Fruit fly (Drosophila melanogaster): ENCODE data around the gene mRpL9.

mRpL9 gene

DNA sequence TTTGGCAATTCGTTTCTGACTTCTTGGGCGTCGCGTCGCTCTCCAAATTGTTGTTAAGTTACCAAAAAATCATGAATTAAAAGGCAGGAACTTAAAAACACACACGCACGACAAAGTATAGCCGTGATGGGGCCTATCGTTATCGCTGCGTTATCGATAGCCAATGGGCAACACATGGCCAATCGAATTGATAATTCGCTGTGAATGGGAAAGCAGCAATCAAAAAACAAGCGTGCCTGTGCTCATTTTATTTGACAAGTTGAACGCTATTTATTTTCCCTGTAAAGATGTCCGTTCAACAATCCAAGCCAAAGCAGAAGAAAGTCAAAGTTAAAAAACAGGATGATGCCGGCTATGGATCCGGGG lies 15.5 kb downstream of the mRpL9 start, which contains the start of the genes Surf4 and CG31301:
Gene Surf4 (minus strand): TSS at position 159 of the 366 bp plus-strand sequence.
Gene CG31301 (plus strand): TSS at position 188 of the 366 bp plus-strand sequence.
- no peak for TF ChIP-seq CG4496 (GFP tag; IDR thresholded peaks at IDR 0.05)
- no peak for TF ChIP-seq rn (GFP tag; IDR thresholded peaks at IDR 0.05)
- no peak for TF ChIP-seq fd96Ca (GFP tag; IDR thresholded peaks at IDR 0.05)
- TF ChIP-seq CG15710 (tag; optimal IDR thresholded peaks at IDR 0.05), result no peak
- no peak for TF ChIP-seq CG9948 (tag; optimal IDR thresholded peaks at IDR 0.05)
- no peak for TF ChIP-seq EcR (GFP tag; optimal IDR thresholded peaks at IDR 0.05)
- no peak for TF ChIP-seq gl (tag; optimal IDR thresholded peaks at IDR 0.05)

DNA sequence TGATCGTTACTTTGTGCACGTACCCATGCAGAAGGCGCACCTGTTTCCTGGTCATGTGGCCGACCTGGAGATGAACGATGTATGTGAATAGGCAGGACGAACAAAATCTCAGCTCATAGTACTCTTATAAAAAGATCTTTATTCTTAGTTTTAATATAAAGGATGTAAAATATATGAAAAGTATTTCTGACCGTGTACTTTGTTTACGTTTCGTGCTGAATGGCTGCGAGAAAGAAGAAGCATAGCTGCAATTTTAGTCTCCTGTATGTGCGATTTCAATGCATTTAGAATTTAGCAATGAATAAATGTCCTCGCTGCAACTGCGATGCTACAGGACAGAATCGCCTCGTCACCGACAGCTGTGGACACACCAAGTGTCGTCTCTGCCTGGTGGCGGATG lies 17.3 kb downstream of the mRpL9 start, which contains the start of the genes CG42726 and CG42727:
Gene CG42726 (plus strand): TSS at position 227 of the 400 bp plus-strand sequence.
Gene CG42727 (plus strand): TSS at position 227 of the 400 bp plus-strand sequence.
- no peak for TF ChIP-seq gl (tag; optimal IDR thresholded peaks at IDR 0.05)
- TF ChIP-seq CG17806 (tag; optimal IDR thresholded peaks at IDR 0.05), result peak; percentile 39
- TF ChIP-seq Snoo (tag; optimal IDR thresholded peaks at IDR 0.05), result peak; percentile 44
- no peak for TF ChIP-seq CG10348 (GFP tag; IDR thresholded peaks at IDR 0.05)
- TF ChIP-seq CG9948 (tag; optimal IDR thresholded peaks at IDR 0.05), result peak; percentile 17
- TF ChIP-seq rn (GFP tag; IDR thresholded peaks at IDR 0.05), result no peak
- no peak for TF ChIP-seq CG14655 (GFP tag; optimal IDR thresholded peaks at IDR 0.05)
- no peak for TF ChIP-seq CG13204 (GFP tag; optimal IDR thresholded peaks at IDR 0.05)
- no peak for TF ChIP-seq Pif1A (GFP tag; optimal IDR thresholded peaks at IDR 0.05)
- peak; percentile 49 for TF ChIP-seq CG15710 (tag; optimal IDR thresholded peaks at IDR 0.05)
- TF ChIP-seq CG34367 (tag; optimal IDR thresholded peaks at IDR 0.05), result peak; percentile 4
- TF ChIP-seq D1 (tag; optimal IDR thresholded peaks at IDR 0.05), result no peak
- no peak for TF ChIP-seq CG12605 (GFP tag; IDR thresholded peaks at IDR 0.05)
- TF ChIP-seq CG8301 (tag; optimal IDR thresholded peaks at IDR 0.05), result no peak
- TF ChIP-seq Pif1B (GFP tag; optimal IDR thresholded peaks at IDR 0.05), result no peak
- TF ChIP-seq CG4496 (GFP tag; IDR thresholded peaks at IDR 0.05), result peak; percentile 63; the same call in 2 of the 3 replicates
- no peak for TF ChIP-seq CG8159 (tag; optimal IDR thresholded peaks at IDR 0.05)
- TF ChIP-seq fd96Ca (GFP tag; IDR thresholded peaks at IDR 0.05), result peak; percentile 31; the same call in 1 of the 3 replicates
- TF ChIP-seq Ets98B (GFP tag; IDR thresholded peaks at IDR 0.05), result peak; percentile 18; the same call in 1 of the 2 replicates
- peak; percentile 49; the same call in 1 of the 2 replicates for TF ChIP-seq CG32121 (GFP tag; IDR thresholded peaks at IDR 0.05)
- no peak for TF ChIP-seq EcR (GFP tag; optimal IDR thresholded peaks at IDR 0.05)

DNA sequence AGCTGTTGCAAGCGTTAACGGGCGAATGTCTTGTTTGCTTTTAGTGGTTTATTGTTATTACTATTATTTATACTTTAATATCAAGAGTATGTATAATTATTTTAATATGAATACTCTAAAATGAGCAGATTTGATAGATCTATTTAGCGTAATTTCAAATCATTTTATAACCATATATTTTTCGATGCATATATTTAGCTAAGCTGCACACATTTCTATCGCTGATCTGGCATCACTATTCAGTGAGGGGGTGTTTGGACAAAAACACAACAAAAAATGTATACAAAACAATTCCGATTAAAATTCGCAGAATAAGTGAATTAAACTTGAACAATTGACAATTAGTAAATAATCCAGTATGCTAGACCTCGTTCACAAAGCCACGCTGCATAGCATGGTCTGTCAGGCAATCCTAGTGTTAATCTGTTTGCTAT lies 20.5 kb downstream of the mRpL9 start, which contains the start of the genes Trs33 and Tmtc4:
Gene Trs33 (minus strand): TSS at position 3 of the 434 bp plus-strand sequence.
Gene Tmtc4 (plus strand): TSS at position 233 of the 434 bp plus-strand sequence.
- TF ChIP-seq CG15710 (tag; optimal IDR thresholded peaks at IDR 0.05) (peak; percentile 39), CG32121 (GFP tag; IDR thresholded peaks at IDR 0.05) (0 out of 2 replicates have a peak, but pooled peaks have one; percentile 13), CG8159 (tag; optimal IDR thresholded peaks at IDR 0.05) (no peak), CG10348 (GFP tag; IDR thresholded peaks at IDR 0.05) (no peak), CG9948 (tag; optimal IDR thresholded peaks at IDR 0.05) (peak; percentile 6), EcR (GFP tag; optimal IDR thresholded peaks at IDR 0.05) (peak; percentile 9), Snoo (tag; optimal IDR thresholded peaks at IDR 0.05) (peak; percentile 28), CG17806 (tag; optimal IDR thresholded peaks at IDR 0.05) (peak; percentile 15)

DNA sequence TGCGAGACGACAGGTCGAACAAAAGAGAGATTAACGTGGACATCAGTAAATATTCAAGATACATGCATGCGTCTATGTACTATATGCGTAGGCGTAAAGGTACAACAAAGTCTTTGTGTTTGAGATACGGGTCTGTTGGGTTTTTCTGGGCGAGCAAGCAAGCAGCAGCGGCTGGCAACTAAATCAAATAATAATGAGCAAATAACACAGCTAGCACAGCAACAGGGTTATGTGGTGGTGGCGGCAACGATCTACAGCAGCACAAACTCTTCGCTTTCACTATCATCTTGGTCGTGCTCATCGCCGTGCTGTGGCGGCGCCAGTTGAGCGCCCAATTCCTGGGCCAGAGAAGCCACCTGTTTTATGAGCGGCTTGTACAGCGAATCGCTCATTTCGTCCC lies 23.5 kb downstream of the mRpL9 start:
- no peak for TF ChIP-seq CG32121 (GFP tag; IDR thresholded peaks at IDR 0.05)
- TF ChIP-seq CG17806 (tag; optimal IDR thresholded peaks at IDR 0.05), result no peak
- no peak for TF ChIP-seq CG10348 (GFP tag; IDR thresholded peaks at IDR 0.05)
- no peak for TF ChIP-seq CG12605 (GFP tag; IDR thresholded peaks at IDR 0.05)
- TF ChIP-seq rn (GFP tag; IDR thresholded peaks at IDR 0.05), result no peak
- no peak for TF ChIP-seq CG8301 (tag; optimal IDR thresholded peaks at IDR 0.05)
- TF ChIP-seq Pif1A (GFP tag; optimal IDR thresholded peaks at IDR 0.05), result no peak
- no peak for TF ChIP-seq CG13204 (GFP tag; optimal IDR thresholded peaks at IDR 0.05)
- TF ChIP-seq Snoo (tag; optimal IDR thresholded peaks at IDR 0.05), result no peak
- TF ChIP-seq CG4496 (GFP tag; IDR thresholded peaks at IDR 0.05), result no peak
- TF ChIP-seq CG34367 (tag; optimal IDR thresholded peaks at IDR 0.05), result no peak
- TF ChIP-seq EcR (GFP tag; optimal IDR thresholded peaks at IDR 0.05), result no peak
- no peak for TF ChIP-seq CG14655 (GFP tag; optimal IDR thresholded peaks at IDR 0.05)
- TF ChIP-seq Ets98B (GFP tag; IDR thresholded peaks at IDR 0.05), result no peak
- TF ChIP-seq gl (tag; optimal IDR thresholded peaks at IDR 0.05), result no peak
- no peak for TF ChIP-seq fd96Ca (GFP tag; IDR thresholded peaks at IDR 0.05)
- TF ChIP-seq D1 (tag; optimal IDR thresholded peaks at IDR 0.05), result no peak
- no peak for TF ChIP-seq CG8159 (tag; optimal IDR thresholded peaks at IDR 0.05)
- no peak for TF ChIP-seq CG15710 (tag; optimal IDR thresholded peaks at IDR 0.05)

DNA sequence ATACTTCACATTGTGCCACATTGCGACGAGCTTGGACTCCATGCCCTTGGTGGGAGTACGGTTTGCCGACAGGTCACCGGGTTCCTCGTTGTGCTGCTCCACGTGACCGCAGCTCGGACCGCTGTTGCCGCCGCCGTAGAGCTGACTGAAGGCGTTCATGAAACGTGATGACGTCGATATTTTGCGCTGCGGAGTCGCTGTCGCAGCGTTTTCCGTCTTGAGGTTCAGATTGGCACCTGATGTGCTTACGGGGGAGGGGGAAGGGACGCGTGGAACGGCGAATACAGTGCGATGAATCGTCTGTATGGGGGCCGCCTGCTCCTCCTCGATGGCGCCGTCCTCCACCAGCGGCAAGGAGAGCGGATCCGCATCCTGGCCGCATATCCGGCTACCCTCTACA lies 25.6 kb downstream of the mRpL9 start:
- TF ChIP-seq CG13204 (GFP tag; optimal IDR thresholded peaks at IDR 0.05) (no peak), Pif1A (GFP tag; optimal IDR thresholded peaks at IDR 0.05) (no peak), EcR (GFP tag; optimal IDR thresholded peaks at IDR 0.05) (no peak), CG4496 (GFP tag; IDR thresholded peaks at IDR 0.05) (no peak), Snoo (tag; optimal IDR thresholded peaks at IDR 0.05) (no peak), Pif1B (GFP tag; optimal IDR thresholded peaks at IDR 0.05) (no peak)

DNA sequence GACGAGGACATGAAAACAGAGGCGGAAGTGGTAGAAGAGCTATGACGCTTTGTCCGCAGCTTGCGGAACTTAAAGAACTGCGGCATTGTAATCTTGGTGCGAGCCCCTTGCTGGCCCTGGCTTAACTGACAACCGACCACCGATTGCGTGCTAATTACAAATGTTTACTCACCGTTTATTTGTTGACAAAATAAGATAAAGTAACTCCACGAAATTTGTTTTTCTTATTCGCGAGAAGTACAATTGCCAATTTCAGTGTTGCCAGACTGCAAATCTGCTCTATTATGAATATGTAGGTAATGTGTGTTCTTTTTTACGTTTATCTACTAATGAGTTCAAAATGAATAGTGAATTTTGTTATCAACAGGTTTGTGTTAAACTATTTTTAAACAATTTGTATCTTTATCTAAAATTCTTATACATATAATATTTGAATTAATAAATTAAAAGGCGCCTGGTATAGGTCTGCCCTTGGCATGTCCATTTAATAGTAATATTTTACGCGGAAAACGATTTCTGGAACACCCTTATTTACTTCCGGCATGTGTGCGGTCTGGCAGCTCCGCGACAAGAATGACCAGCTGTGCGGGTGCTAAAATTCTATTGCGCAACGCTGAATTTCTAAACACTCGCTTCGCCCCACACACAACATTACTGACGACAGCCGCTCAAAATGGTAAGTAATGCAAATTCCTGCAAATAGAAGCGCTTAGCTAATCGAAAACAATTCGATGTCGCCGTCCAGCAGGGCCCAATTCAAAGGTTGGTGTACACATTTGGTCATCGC lies 26.3 kb downstream of the mRpL9 start, which contains the start of the genes Atg4b and Hibch:
Gene Atg4b (minus strand): TSS at position 280 of the 787 bp plus-strand sequence.
Gene Hibch (plus strand): TSS at position 585 of the 787 bp plus-strand sequence.
- TF ChIP-seq CG15710 (tag; optimal IDR thresholded peaks at IDR 0.05) (peak; percentile 84), CG9948 (tag; optimal IDR thresholded peaks at IDR 0.05) (peak; percentile 77), Pif1B (GFP tag; optimal IDR thresholded peaks at IDR 0.05) (no peak), CG10348 (GFP tag; IDR thresholded peaks at IDR 0.05) (0 out of 2 replicates have a peak, but pooled peaks have one; percentile 20), D1 (tag; optimal IDR thresholded peaks at IDR 0.05) (no peak), CG4496 (GFP tag; IDR thresholded peaks at IDR 0.05) (peak; percentile 81), CG13204 (GFP tag; optimal IDR thresholded peaks at IDR 0.05) (no peak), Snoo (tag; optimal IDR thresholded peaks at IDR 0.05) (peak; percentile 63), CG17806 (tag; optimal IDR thresholded peaks at IDR 0.05) (peak; percentile 83), Pif1A (GFP tag; optimal IDR thresholded peaks at IDR 0.05) (no peak), CG12605 (GFP tag; IDR thresholded peaks at IDR 0.05) (0 out of 2 replicates have a peak, but pooled peaks have one; percentile 26), fd96Ca (GFP tag; IDR thresholded peaks at IDR 0.05) (peak; percentile 75; the same call in 2 of the 3 replicates), CG8301 (tag; optimal IDR thresholded peaks at IDR 0.05) (no peak), EcR (GFP tag; optimal IDR thresholded peaks at IDR 0.05) (peak; percentile 17), gl (tag; optimal IDR thresholded peaks at IDR 0.05) (peak; percentile 55), CG8159 (tag; optimal IDR thresholded peaks at IDR 0.05) (peak; percentile 89), CG14655 (GFP tag; optimal IDR thresholded peaks at IDR 0.05) (no peak), rn (GFP tag; IDR thresholded peaks at IDR 0.05) (peak; percentile 46; the same call in 1 of the 2 replicates), CG32121 (GFP tag; IDR thresholded peaks at IDR 0.05) (peak; percentile 72), Ets98B (GFP tag; IDR thresholded peaks at IDR 0.05) (peak; percentile 75), CG34367 (tag; optimal IDR thresholded peaks at IDR 0.05) (peak; percentile 68)

Data from whole organism, pupa.